Worm (Caenorhabditis elegans): ENCODE results near the gene clec-68.
"Not testable (repeated sequence)": the region's sequence is repeated elsewhere in the genome, so short reads cannot be mapped to it uniquely, and the experiment has no call there.

clec-68 gene

ce11 chrIV:3919506-3919905 lies 6.7 kb upstream of the clec-68 start, which contains the start of gene srz-19:
Gene srz-19, plus strand, starts transcription at chrIV:3919806.
- no peak for TF ChIP-seq hmg-4 (GFP tag; optimal IDR thresholded peaks at IDR 0.05)
- TF ChIP-seq tbx-11 (GFP tag; IDR thresholded peaks at IDR 0.05) = no peak
- TF ChIP-seq ceh-13 (GFP tag; optimal IDR thresholded peaks at IDR 0.05) = no peak
- TF ChIP-seq B0310.2 (tag; optimal IDR thresholded peaks at IDR 0.05) = no peak
- no peak for TF ChIP-seq hnd-1 (tag; optimal IDR thresholded peaks at IDR 0.05)
- no peak for TF ChIP-seq scrt-1 (GFP tag; IDR thresholded peaks at IDR 0.05)
- TF ChIP-seq hmbx-1 (tag; optimal IDR thresholded peaks at IDR 0.05) = no peak
- no peak for TF ChIP-seq tbx-37 (GFP tag; conservative IDR thresholded peaks at IDR 0.05)
- TF ChIP-seq flt-1 (GFP tag; IDR thresholded peaks at IDR 0.05) = no peak
- no peak for TF ChIP-seq F13C5.2 (tag; optimal IDR thresholded peaks at IDR 0.05)
- no peak for TF ChIP-seq ceh-36 (tag; optimal IDR thresholded peaks at IDR 0.05)
- no peak for TF ChIP-seq ama-1 (optimal IDR thresholded peaks at IDR 0.05)
- no peak for TF ChIP-seq ets-7 (tag; optimal IDR thresholded peaks at IDR 0.05)
- no peak for TF ChIP-seq pes-1 (GFP tag; IDR thresholded peaks at IDR 0.05)
- no peak for TF ChIP-seq aly-1 (tag; optimal IDR thresholded peaks at IDR 0.05)
- TF ChIP-seq tra-4 (tag; optimal IDR thresholded peaks at IDR 0.05) = no peak

- TF ChIP-seq tbx-11 (GFP tag; IDR thresholded peaks at IDR 0.05) = no peak
- no peak for TF ChIP-seq F13C5.2 (tag; optimal IDR thresholded peaks at IDR 0.05)
- no peak for TF ChIP-seq hmg-4 (GFP tag; optimal IDR thresholded peaks at IDR 0.05)
- no peak for TF ChIP-seq tra-4 (tag; optimal IDR thresholded peaks at IDR 0.05)
- no peak for TF ChIP-seq hnd-1 (tag; optimal IDR thresholded peaks at IDR 0.05)
- TF ChIP-seq aly-1 (tag; optimal IDR thresholded peaks at IDR 0.05) = no peak
- no peak for TF ChIP-seq scrt-1 (GFP tag; IDR thresholded peaks at IDR 0.05)
- no peak for TF ChIP-seq ceh-36 (tag; optimal IDR thresholded peaks at IDR 0.05)
- TF ChIP-seq sea-1 (GFP tag; conservative IDR thresholded peaks at IDR 0.05) = no peak
- TF ChIP-seq ama-1 (optimal IDR thresholded peaks at IDR 0.05) = no peak
- no peak for TF ChIP-seq flt-1 (GFP tag; IDR thresholded peaks at IDR 0.05)
- no peak for TF ChIP-seq hmbx-1 (tag; optimal IDR thresholded peaks at IDR 0.05)
- no peak for TF ChIP-seq B0310.2 (tag; optimal IDR thresholded peaks at IDR 0.05)
- no peak for TF ChIP-seq ets-7 (tag; optimal IDR thresholded peaks at IDR 0.05)
- no peak for TF ChIP-seq pes-1 (GFP tag; IDR thresholded peaks at IDR 0.05)
- no peak for TF ChIP-seq tbx-37 (GFP tag; conservative IDR thresholded peaks at IDR 0.05)
- TF ChIP-seq ceh-13 (GFP tag; optimal IDR thresholded peaks at IDR 0.05) = no peak
These were observed 4.3 kb upstream of the clec-68 start, which contains the start of gene clec-67 for ce11 chrIV:3921898-3922297. Gene clec-67, plus strand, starts transcription at chrIV:3922165.

- not testable (repeated sequence) for TF ChIP-seq tra-4 (tag; optimal IDR thresholded peaks at IDR 0.05); ceh-13 (GFP tag; optimal IDR thresholded peaks at IDR 0.05); tbx-11 (GFP tag; IDR thresholded peaks at IDR 0.05)
These were observed 6.2 kb downstream of the clec-68 start, which contains the start of gene clec-70 for ce11 chrIV:3932408-3932807. Gene clec-70, plus strand, starts transcription at chrIV:3932708.

ce11 chrIV:3937097-3937496 lies 10.9 kb downstream of the clec-68 start, which contains the start of gene clec-71:
Gene clec-71, plus strand, starts transcription at chrIV:3937458.
- no peak for TF ChIP-seq sea-1 (GFP tag; conservative IDR thresholded peaks at IDR 0.05)
- TF ChIP-seq pes-1 (GFP tag; IDR thresholded peaks at IDR 0.05) = no peak
- no peak for TF ChIP-seq hmbx-1 (tag; optimal IDR thresholded peaks at IDR 0.05)
- no peak for TF ChIP-seq ceh-13 (GFP tag; optimal IDR thresholded peaks at IDR 0.05)
- no peak for TF ChIP-seq ama-1 (optimal IDR thresholded peaks at IDR 0.05)
- no peak for TF ChIP-seq B0310.2 (tag; optimal IDR thresholded peaks at IDR 0.05)
- no peak for TF ChIP-seq tra-4 (tag; optimal IDR thresholded peaks at IDR 0.05)
- TF ChIP-seq tbx-37 (GFP tag; conservative IDR thresholded peaks at IDR 0.05) = no peak
- no peak for TF ChIP-seq hmg-4 (GFP tag; optimal IDR thresholded peaks at IDR 0.05)
- no peak for TF ChIP-seq F13C5.2 (tag; optimal IDR thresholded peaks at IDR 0.05)
- TF ChIP-seq tbx-11 (GFP tag; IDR thresholded peaks at IDR 0.05) = no peak
- TF ChIP-seq ceh-36 (tag; optimal IDR thresholded peaks at IDR 0.05) = no peak
- no peak for TF ChIP-seq flt-1 (GFP tag; IDR thresholded peaks at IDR 0.05)
- TF ChIP-seq scrt-1 (GFP tag; IDR thresholded peaks at IDR 0.05) = no peak
- TF ChIP-seq aly-1 (tag; optimal IDR thresholded peaks at IDR 0.05) = no peak

- TF ChIP-seq F13C5.2 (tag; optimal IDR thresholded peaks at IDR 0.05) = no peak
- no peak for TF ChIP-seq tra-4 (tag; optimal IDR thresholded peaks at IDR 0.05)
- no peak for TF ChIP-seq scrt-1 (GFP tag; IDR thresholded peaks at IDR 0.05)
- TF ChIP-seq B0310.2 (tag; optimal IDR thresholded peaks at IDR 0.05) = no peak
These were observed 15.6 kb downstream of the clec-68 start, which contains the start of gene clec-174 for ce11 chrIV:3941658-3942328. Gene clec-174, minus strand, starts transcription at chrIV:3941708.

- TF ChIP-seq ets-7 (tag; optimal IDR thresholded peaks at IDR 0.05) (no peak), tbx-37 (GFP tag; conservative IDR thresholded peaks at IDR 0.05) (no peak), ama-1 (optimal IDR thresholded peaks at IDR 0.05) (no peak), tra-4 (tag; optimal IDR thresholded peaks at IDR 0.05) (no peak), F13C5.2 (tag; optimal IDR thresholded peaks at IDR 0.05) (no peak), sea-1 (GFP tag; conservative IDR thresholded peaks at IDR 0.05) (no peak), pes-1 (GFP tag; IDR thresholded peaks at IDR 0.05) (no peak), aly-1 (tag; optimal IDR thresholded peaks at IDR 0.05) (no peak), hmg-4 (GFP tag; optimal IDR thresholded peaks at IDR 0.05) (no peak), flt-1 (GFP tag; IDR thresholded peaks at IDR 0.05) (no peak), ceh-36 (tag; optimal IDR thresholded peaks at IDR 0.05) (no peak), tbx-11 (GFP tag; IDR thresholded peaks at IDR 0.05) (no peak), hnd-1 (tag; optimal IDR thresholded peaks at IDR 0.05) (no peak), scrt-1 (GFP tag; IDR thresholded peaks at IDR 0.05) (no peak), ceh-13 (GFP tag; optimal IDR thresholded peaks at IDR 0.05) (no peak), B0310.2 (tag; optimal IDR thresholded peaks at IDR 0.05) (no peak), hmbx-1 (tag; optimal IDR thresholded peaks at IDR 0.05) (no peak)
These were observed 16.8 kb downstream of the clec-68 start, which contains the start of gene Y46C8AL.11 for ce11 chrIV:3943003-3943402. Gene Y46C8AL.11, plus strand, starts transcription at chrIV:3943303.

ce11 chrIV:3944459-3944858 lies 18.2 kb downstream of the clec-68 start, which contains the start of gene clec-72:
Gene clec-72, plus strand, starts transcription at chrIV:3944816.
- no peak for TF ChIP-seq sea-1 (GFP tag; conservative IDR thresholded peaks at IDR 0.05)
- no peak for TF ChIP-seq aly-1 (tag; optimal IDR thresholded peaks at IDR 0.05)
- TF ChIP-seq F13C5.2 (tag; optimal IDR thresholded peaks at IDR 0.05) = no peak
- no peak for TF ChIP-seq hmg-4 (GFP tag; optimal IDR thresholded peaks at IDR 0.05)
- TF ChIP-seq ama-1 (optimal IDR thresholded peaks at IDR 0.05) = no peak
- TF ChIP-seq flt-1 (GFP tag; IDR thresholded peaks at IDR 0.05) = no peak
- TF ChIP-seq tbx-11 (GFP tag; IDR thresholded peaks at IDR 0.05) = no peak
- TF ChIP-seq tra-4 (tag; optimal IDR thresholded peaks at IDR 0.05) = no peak
- no peak for TF ChIP-seq pes-1 (GFP tag; IDR thresholded peaks at IDR 0.05)
- TF ChIP-seq hnd-1 (tag; optimal IDR thresholded peaks at IDR 0.05) = no peak
- no peak for TF ChIP-seq scrt-1 (GFP tag; IDR thresholded peaks at IDR 0.05)
- no peak for TF ChIP-seq hmbx-1 (tag; optimal IDR thresholded peaks at IDR 0.05)
- TF ChIP-seq ets-7 (tag; optimal IDR thresholded peaks at IDR 0.05) = no peak
- TF ChIP-seq tbx-37 (GFP tag; conservative IDR thresholded peaks at IDR 0.05) = no peak
- TF ChIP-seq ceh-36 (tag; optimal IDR thresholded peaks at IDR 0.05) = no peak
- TF ChIP-seq B0310.2 (tag; optimal IDR thresholded peaks at IDR 0.05) = no peak

Measured in whole organism, early embryonic.